Fruit fly (Drosophila melanogaster) whole organism, embryonic: Measurements from ENCODE around the gene Crtc.
A peak's percentile ranks its signal among the peaks of the same experiment; 100 is the strongest.

Experiments
- Asciz ChIP-seq: fragments of 200-800 bp; sonication (Bioruptor generic); optimal IDR thresholded peaks from 2 replicates; lab custom pipeline; 2017; ENCODE audit warnings: missing biosample characterization, mild to moderate bottlenecking, missing genetic modification characterization, missing genetic modification reagents
- CG10959 ChIP-seq: fragments of 200-800 bp; sonication (Bioruptor generic); IDR thresholded peaks from 2 replicates; pipeline ENCODE4 v1.3.6; 2022; ENCODE audit warnings: missing biosample characterization, missing genetic modification characterization
- CG11085 ChIP-seq: fragments of 200-800 bp; sonication (Bioruptor generic); IDR thresholded peaks from 2 replicates; pipeline ENCODE4 v1.3.6; 2022; ENCODE audit warnings: missing biosample characterization, missing genetic modification characterization
- CG12071 ChIP-seq: fragments of 200-800 bp; sonication (Bioruptor generic); optimal IDR thresholded peaks from 3 replicates; lab custom pipeline; 2018; ENCODE audit warnings: missing biosample characterization, mild to moderate bottlenecking, missing genetic modification characterization
- CG14667 ChIP-seq: fragments of 200-800 bp; sonication (Bioruptor generic); IDR thresholded peaks from 2 replicates; pipeline ENCODE4 v1.3.6; 2022; ENCODE audit warnings: missing biosample characterization, missing genetic modification characterization
- CG14965 ChIP-seq: fragments of 200-800 bp; sonication (Bioruptor generic); optimal IDR thresholded peaks from 2 replicates; lab custom pipeline; 2016; ENCODE audit warnings: missing biosample characterization, missing genetic modification characterization, borderline replicate concordance
- CG17328 ChIP-seq: fragments of 200-800 bp; sonication (Bioruptor generic); IDR thresholded peaks from 2 replicates; pipeline ENCODE4 v1.3.6; 2022; ENCODE audit warnings: missing biosample characterization, missing genetic modification characterization
- CG2712 ChIP-seq: fragments of 200-800 bp; optimal IDR thresholded peaks from 3 replicates; lab custom pipeline; 2019; ENCODE audit warnings: missing biosample characterization, mild to moderate bottlenecking, missing genetic modification characterization, moderate library complexity
- CG2889 ChIP-seq: fragments of 200-800 bp; sonication (Bioruptor generic); IDR thresholded peaks from 3 replicates; pipeline ENCODE4 v1.3.6; 2022; ENCODE audit warnings: missing biosample characterization, missing genetic modification characterization
- CG30403 ChIP-seq: fragments of 200-800 bp; sonication (Bioruptor generic); optimal IDR thresholded peaks from 3 replicates; lab custom pipeline; 2016; ENCODE audit warnings: missing biosample characterization, missing genetic modification characterization
- CG3065 ChIP-seq: fragments of 200-800 bp; sonication (Bioruptor generic); optimal IDR thresholded peaks from 2 replicates; lab custom pipeline; 2016; ENCODE audit warnings: missing biosample characterization, missing genetic modification characterization
- CG33557 ChIP-seq: fragments of 200-800 bp; sonication (Bioruptor generic); optimal IDR thresholded peaks from 2 replicates; lab custom pipeline; 2019; ENCODE audit warnings: missing biosample characterization, mild to moderate bottlenecking, missing genetic modification characterization, moderate library complexity
- CG4404 ChIP-seq: fragments of 200-800 bp; sonication (Bioruptor generic); IDR thresholded peaks from 2 replicates; pipeline ENCODE4 v1.3.6; 2022; ENCODE audit warnings: missing biosample characterization, missing genetic modification characterization
- CG5245 ChIP-seq: fragments of 200-800 bp; sonication (Bioruptor generic); optimal IDR thresholded peaks from 3 replicates; lab custom pipeline; 2016; ENCODE audit warnings: missing biosample characterization, missing genetic modification characterization
- CG6272 ChIP-seq: fragments of 200-800 bp; sonication (Bioruptor generic); IDR thresholded peaks from 2 replicates; pipeline ENCODE4 v1.3.6; 2022; ENCODE audit warnings: missing biosample characterization, missing genetic modification characterization
- CG6765 ChIP-seq: fragments of 200-800 bp; sonication (Bioruptor generic); optimal IDR thresholded peaks from 3 replicates; lab custom pipeline; 2017; ENCODE audit warnings: missing biosample characterization, mild to moderate bottlenecking, missing genetic modification characterization
- CG7372 ChIP-seq: fragments of 200-800 bp; sonication (Bioruptor generic); IDR thresholded peaks from 2 replicates; pipeline ENCODE4 v1.3.6; 2022; ENCODE audit warnings: missing biosample characterization, missing genetic modification characterization
- CG8924 ChIP-seq: fragments of 200-800 bp; optimal IDR thresholded peaks from 3 replicates; lab custom pipeline; 2019; ENCODE audit warnings: missing biosample characterization, mild to moderate bottlenecking, missing genetic modification characterization, moderate library complexity
- CG9215 ChIP-seq: fragments of 200-800 bp; sonication (Bioruptor generic); IDR thresholded peaks from 2 replicates; pipeline ENCODE4 v1.3.6; 2022; ENCODE audit warnings: missing biosample characterization, missing genetic modification characterization
- Drgx ChIP-seq: fragments of 200-800 bp; sonication (Bioruptor generic); IDR thresholded peaks from 2 replicates; pipeline ENCODE4 v1.3.6; 2022; ENCODE audit warnings: missing biosample characterization, missing genetic modification characterization
- E2f2 ChIP-seq: fragments of 200-800 bp; sonication (Bioruptor generic); IDR thresholded peaks from 2 replicates; pipeline ENCODE4 v1.3.6; 2022; ENCODE audit warnings: missing biosample characterization, missing genetic modification characterization
- HLH54F ChIP-seq: fragments of 200-800 bp; sonication (Bioruptor generic); optimal IDR thresholded peaks from 3 replicates; lab custom pipeline; 2016; ENCODE audit warnings: missing biosample characterization, missing genetic modification characterization
- Hmr ChIP-seq: fragments of 200-800 bp; sonication (Bioruptor generic); optimal IDR thresholded peaks from 3 replicates; lab custom pipeline; 2017; ENCODE audit warnings: mild to moderate bottlenecking, missing biosample characterization, missing genetic modification reagents, missing genetic modification characterization
- Jarid2 ChIP-seq: fragments of 200-800 bp; sonication (Bioruptor generic); optimal IDR thresholded peaks from 3 replicates; lab custom pipeline; 2017; ENCODE audit warnings: mild to moderate bottlenecking, missing biosample characterization, missing genetic modification reagents, missing genetic modification characterization
- Lhr ChIP-seq: fragments of 200-800 bp; sonication (Bioruptor generic); optimal IDR thresholded peaks from 3 replicates; lab custom pipeline; 2017; ENCODE audit warnings: mild to moderate bottlenecking, missing biosample characterization, missing genetic modification reagents, missing genetic modification characterization
- NK7.1 ChIP-seq: fragments of 200-800 bp; sonication (Bioruptor generic); optimal IDR thresholded peaks from 3 replicates; lab custom pipeline; 2016; ENCODE audit warnings: missing biosample characterization, missing genetic modification characterization
- Xrp1 ChIP-seq: fragments of 200-800 bp; sonication (Bioruptor generic); IDR thresholded peaks from 2 replicates; pipeline ENCODE4 v1.3.6; 2022; ENCODE audit warnings: missing biosample characterization, missing genetic modification characterization
- ash1 ChIP-seq: fragments of 200-800 bp; sonication (Bioruptor generic); optimal IDR thresholded peaks from 2 replicates; lab custom pipeline; 2018; ENCODE audit warnings: missing biosample characterization, mild to moderate bottlenecking, missing genetic modification characterization
- cad ChIP-seq: fragments of >200 bp; optimal IDR thresholded peaks from 2 replicates; lab custom pipeline; 2017; ENCODE audit warnings: missing biosample characterization, missing genetic modification characterization
- ci ChIP-seq: fragments of 200-800 bp; sonication (Bioruptor generic); IDR thresholded peaks from 3 replicates; pipeline ENCODE4 v1.3.6; 2022; ENCODE audit warnings: missing biosample characterization, missing genetic modification characterization
- dmrt99B ChIP-seq: fragments of 200-800 bp; sonication (Bioruptor generic); optimal IDR thresholded peaks from 2 replicates; lab custom pipeline; 2018; ENCODE audit warnings: missing biosample characterization, mild to moderate bottlenecking, missing genetic modification characterization, moderate library complexity
- en ChIP-seq: fragments of 200-800 bp; sonication (Bioruptor generic); optimal IDR thresholded peaks from 2 replicates; lab custom pipeline; 2016; ENCODE audit warnings: missing biosample characterization, missing genetic modification characterization
- eve ChIP-seq, 2 experiments: fragments of >200 bp; optimal IDR thresholded peaks; 2 replicates each; lab custom pipeline; 2017; ENCODE audit warnings: missing biosample characterization in 2 of 2, missing genetic modification characterization in 2 of 2
- eyg ChIP-seq: fragments of 200-800 bp; sonication (Bioruptor generic); optimal IDR thresholded peaks from 3 replicates; lab custom pipeline; 2016; ENCODE audit warnings: missing biosample characterization, missing genetic modification characterization
- fd96Cb ChIP-seq: fragments of 200-800 bp; sonication (Bioruptor generic); optimal IDR thresholded peaks from 2 replicates; lab custom pipeline; 2018; ENCODE audit warnings: missing biosample characterization, mild to moderate bottlenecking, missing genetic modification characterization, moderate library complexity
- hkb ChIP-seq, 2 experiments: fragments of 200-800 bp in 1 of 2; fragments of >200 bp in 1 of 2; sonication (Bioruptor generic) in 1 of 2; IDR thresholded peaks in 1 of 2; optimal IDR thresholded peaks in 1 of 2; 2 replicates each; pipeline versions ENCODE4 v1.3.6 to Lab custom; 2017 to 2022; ENCODE audit warnings: missing biosample characterization in 1 of 2, missing genetic modification characterization in 1 of 2
- knrl ChIP-seq: fragments of 200-800 bp; sonication (Bioruptor generic); IDR thresholded peaks from 3 replicates; pipeline ENCODE4 v1.3.6; 2022; ENCODE audit warnings: missing biosample characterization, missing genetic modification characterization; ENCODE audit not compliant: partially characterized antibody
- nmo ChIP-seq: fragments of 200-800 bp; sonication (Bioruptor generic); optimal IDR thresholded peaks from 2 replicates; lab custom pipeline; 2018; ENCODE audit warnings: missing biosample characterization, mild to moderate bottlenecking, missing genetic modification characterization, moderate library complexity
- row ChIP-seq: fragments of 200-800 bp; sonication (Bioruptor generic); IDR thresholded peaks from 3 replicates; pipeline ENCODE4 v1.3.6; 2022; ENCODE audit warnings: missing biosample characterization, missing genetic modification characterization
- sima ChIP-seq: fragments of 200-800 bp; sonication (Bioruptor generic); optimal IDR thresholded peaks from 2 replicates; lab custom pipeline; 2016; ENCODE audit warnings: missing biosample characterization, missing genetic modification characterization
- sisA ChIP-seq: fragments of 200-800 bp; sonication (Bioruptor generic); IDR thresholded peaks from 2 replicates; pipeline ENCODE4 v1.3.6; 2022; ENCODE audit warnings: missing biosample characterization, missing genetic modification characterization
- slp2 ChIP-seq: fragments of 200-800 bp; sonication (Bioruptor generic); optimal IDR thresholded peaks from 2 replicates; lab custom pipeline; 2016; ENCODE audit warnings: missing biosample characterization, missing genetic modification characterization
- tio ChIP-seq: fragments of 200-800 bp; sonication (Bioruptor generic); optimal IDR thresholded peaks from 2 replicates; lab custom pipeline; 2017; ENCODE audit warnings: missing biosample characterization, missing genetic modification characterization, inconsistent platforms
- tna ChIP-seq: fragments of 200-800 bp; sonication (Bioruptor generic); IDR thresholded peaks from 2 replicates; pipeline ENCODE4 v1.3.6; 2022; ENCODE audit warnings: missing biosample characterization, missing genetic modification characterization; ENCODE audit not compliant: partially characterized antibody
- unpg ChIP-seq: fragments of 200-800 bp; sonication (Bioruptor generic); optimal IDR thresholded peaks from 3 replicates; lab custom pipeline; 2018; ENCODE audit warnings: missing biosample characterization, mild to moderate bottlenecking, missing genetic modification characterization, moderate library complexity
- usp ChIP-seq: fragments of >200 bp; optimal IDR thresholded peaks from 2 replicates; lab custom pipeline; 2017; ENCODE audit warnings: missing biosample characterization, missing genetic modification characterization
- wdn ChIP-seq: fragments of 200-800 bp; sonication (Bioruptor generic); IDR thresholded peaks from 2 replicates; pipeline ENCODE4 v1.3.6; 2022; ENCODE audit warnings: missing biosample characterization, missing genetic modification characterization
- z ChIP-seq: fragments of 200-800 bp; sonication (Bioruptor generic); IDR thresholded peaks from 3 replicates; pipeline ENCODE4 v1.3.6; 2022; ENCODE audit warnings: missing biosample characterization, missing genetic modification characterization

The Crtc gene

DNA sequence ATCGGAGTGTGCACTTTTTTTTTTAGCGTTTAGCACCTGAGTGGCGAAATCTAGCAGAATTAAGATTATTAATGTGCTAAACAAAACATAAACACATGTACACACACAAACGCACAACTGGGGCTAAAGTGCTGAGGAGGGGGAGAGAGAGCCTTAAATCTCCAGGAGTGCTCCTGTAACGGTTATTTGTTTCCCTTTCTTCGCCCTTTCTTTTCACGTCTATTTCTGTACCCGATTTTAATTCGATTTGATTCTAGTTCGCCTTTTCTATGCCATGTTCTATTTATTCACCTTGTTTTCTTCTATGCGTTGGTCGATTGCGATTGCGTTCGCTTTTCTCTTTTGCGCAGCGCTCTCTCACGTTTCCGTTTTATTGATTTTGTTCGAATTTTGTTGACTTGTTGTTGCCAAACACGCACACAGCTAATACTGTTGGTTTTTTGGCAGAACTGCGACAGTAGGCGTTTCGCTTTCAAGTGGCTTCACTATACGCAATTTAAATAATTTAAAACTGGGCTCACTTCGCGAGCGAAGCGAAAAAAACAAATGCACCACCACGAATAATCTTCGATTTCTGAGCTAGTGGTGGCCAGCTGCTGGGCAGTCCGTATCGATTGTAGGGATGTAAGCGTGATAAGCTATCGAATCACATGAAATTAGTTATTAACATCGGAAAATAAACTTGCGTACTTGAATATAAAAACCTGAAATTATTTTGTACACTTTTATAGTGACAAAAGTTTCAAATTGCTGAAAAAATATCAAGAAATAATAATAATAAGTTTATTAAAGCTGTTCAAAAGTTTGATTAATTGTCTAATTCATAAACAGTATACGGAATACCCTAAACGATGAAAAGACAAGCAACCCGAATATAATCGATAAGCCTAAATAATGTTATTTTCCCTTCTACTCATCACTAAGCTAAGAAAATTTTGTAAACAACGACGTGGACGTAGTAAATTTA lies 15.1 kb downstream of the Crtc start, which contains the start of the genes Krn, Ndfip and CG7484 (continued):
- TF ChIP-seq NK7.1 (peak; percentile 17), Drgx (peak; percentile 40; the same call in 1 of the 2 replicates), dmrt99B (tag; lab: Kevin White, UChicago) (peak; percentile 89), HLH54F (peak; percentile 87), Xrp1 (peak; percentile 83), CG9215 (GFP tag; lab: Robert Waterston, UW) (peak; percentile 91), usp (no peak), row (GFP tag; lab: Robert Waterston, UW) (peak; percentile 98), CG2712 (tag; lab: Kevin White, UChicago) (peak; percentile 94), tio (peak; percentile 86), eve (GFP tag; optimal IDR thresholded peaks at IDR 0.05; lab: Kevin White, UChicago) (peak in 1 of 2 experiments; percentile 39), slp2 (peak; percentile 72), Jarid2 (GFP tag; lab: Kevin White, UChicago) (peak; percentile 64), z (no peak), CG6272 (GFP tag; lab: Robert Waterston, UW) (peak; percentile 92), CG10959 (GFP tag; lab: Robert Waterston, UW) (peak; percentile 46; the same call in 1 of the 2 replicates), CG30403 (GFP tag; lab: Kevin White, UChicago) (peak; percentile 95), CG33557 (GFP tag; lab: Kevin White, UChicago) (peak; percentile 86), ci (GFP tag; lab: Robert Waterston, UW) (peak; percentile 75), CG11085 (GFP tag; lab: Robert Waterston, UW) (peak; percentile 83), ash1 (no peak), unpg (GFP tag; lab: Kevin White, UChicago) (peak; percentile 86), E2f2 (GFP tag; lab: Robert Waterston, UW) (peak; percentile 62), wdn (GFP tag; lab: Robert Waterston, UW) (peak; percentile 73), CG14965 (GFP tag; lab: Kevin White, UChicago) (no peak), Lhr (GFP tag; lab: Kevin White, UChicago) (peak; percentile 66), CG3065 (GFP tag; lab: Kevin White, UChicago) (peak; percentile 72), sima (GFP tag; lab: Kevin White, UChicago) (no peak), en (peak; percentile 29), fd96Cb (tag; lab: Kevin White, UChicago) (peak; percentile 86), CG7372 (GFP tag; lab: Robert Waterston, UW) (peak; percentile 87), CG14667 (GFP tag; lab: Robert Waterston, UW) (peak; percentile 76), CG2889 (GFP tag; lab: Robert Waterston, UW) (peak; percentile 80; the same call in 2 of the 3 replicates), CG4404 (peak; percentile 89), CG5245 (GFP tag; lab: Kevin White, UChicago) (peak; percentile 75), CG17328 (peak; percentile 81), CG6765 (GFP tag; lab: Kevin White, UChicago) (no peak), CG8924 (peak; percentile 94), cad (GFP tag; lab: Kevin White, UChicago) (no peak), Hmr (GFP tag; lab: Kevin White, UChicago) (peak; percentile 88), nmo (GFP tag; lab: Kevin White, UChicago) (peak; percentile 95), CG12071 (GFP tag; lab: Kevin White, UChicago) (no peak), hkb (optimal IDR thresholded peaks at IDR 0.05; lab: Kevin White, UChicago) (no peak), hkb (GFP tag; IDR thresholded peaks at IDR 0.05; lab: Robert Waterston, UW) (peak; percentile 71), eyg (GFP tag; lab: Kevin White, UChicago) (peak; percentile 29), sisA (peak; percentile 87), knrl (peak; percentile 99), tna (GFP tag; lab: Robert Waterston, UW) (peak; percentile 85), Asciz (GFP tag; lab: Kevin White, UChicago) (peak; percentile 26)
